Fruit fly (Drosophila melanogaster) whole organism, adult: ENCODE results near the gene piwi.
A peak's percentile ranks its signal among the peaks of the same experiment; 100 is the strongest.

Experiments
- CG11617 ChIP-seq: fragments of 200-800 bp; sonication (Bioruptor generic); optimal IDR thresholded peaks from 2 replicates; lab custom pipeline; 2017; ENCODE audit warnings: mild to moderate bottlenecking, missing biosample characterization, missing genetic modification reagents, missing genetic modification characterization
- CG12768 ChIP-seq: fragments of 200-800 bp; sonication (Bioruptor generic); optimal IDR thresholded peaks from 2 replicates; lab custom pipeline; 2017; ENCODE audit warnings: missing biosample characterization, missing genetic modification characterization, mild to moderate bottlenecking, moderate library complexity, missing genetic modification reagents
- CG14711 ChIP-seq: fragments of 200-800 bp; sonication (Bioruptor generic); optimal IDR thresholded peaks from 2 replicates; lab custom pipeline; 2018; ENCODE audit warnings: missing biosample characterization, mild to moderate bottlenecking, missing genetic modification characterization, moderate library complexity
- CG1620 ChIP-seq: fragments of 200-800 bp; sonication (Bioruptor generic); optimal IDR thresholded peaks from 2 replicates; lab custom pipeline; 2016; ENCODE audit warnings: missing biosample characterization, missing genetic modification characterization
- CG33017 ChIP-seq: fragments of 200-800 bp; sonication (Bioruptor generic); optimal IDR thresholded peaks from 2 replicates; lab custom pipeline; 2018; ENCODE audit warnings: missing biosample characterization, mild to moderate bottlenecking, missing genetic modification characterization, moderate library complexity
- CG5204 ChIP-seq: fragments of 200-800 bp; sonication (Bioruptor generic); optimal IDR thresholded peaks from 2 replicates; lab custom pipeline; 2016; ENCODE audit warnings: missing biosample characterization, missing genetic modification characterization
- CG7045 ChIP-seq: fragments of 200-800 bp; sonication (Bioruptor generic); optimal IDR thresholded peaks from 2 replicates; lab custom pipeline; 2017; ENCODE audit warnings: missing biosample characterization, mild to moderate bottlenecking, missing genetic modification characterization
- CG7101 ChIP-seq: fragments of 200-800 bp; sonication (Bioruptor generic); optimal IDR thresholded peaks from 2 replicates; lab custom pipeline; 2018; ENCODE audit warnings: missing biosample characterization, mild to moderate bottlenecking, missing genetic modification characterization, moderate library complexity
- Clk ChIP-seq: fragments of 200-800 bp; sonication (Bioruptor generic); optimal IDR thresholded peaks from 2 replicates; lab custom pipeline; 2017; ENCODE audit warnings: missing biosample characterization, missing genetic modification characterization
- Crg-1 ChIP-seq: fragments of 200-800 bp; sonication (Bioruptor generic); optimal IDR thresholded peaks from 2 replicates; lab custom pipeline; 2016; ENCODE audit warnings: missing biosample characterization, missing genetic modification characterization
- Hr96 ChIP-seq: fragments of 200-800 bp; sonication (Bioruptor generic); optimal IDR thresholded peaks from 2 replicates; lab custom pipeline; 2016; ENCODE audit warnings: missing biosample characterization, missing genetic modification characterization
- Mnt ChIP-seq: fragments of 200-800 bp; sonication (Bioruptor generic); optimal IDR thresholded peaks from 2 replicates; lab custom pipeline; 2016; ENCODE audit warnings: missing biosample characterization, mild to moderate bottlenecking, missing genetic modification characterization
- bab1 ChIP-seq: fragments of 200-800 bp; sonication (Bioruptor generic); optimal IDR thresholded peaks from 3 replicates; lab custom pipeline; 2019; ENCODE audit warnings: missing biosample characterization, mild to moderate bottlenecking, missing genetic modification characterization, moderate library complexity
- cic ChIP-seq: fragments of 200-800 bp; sonication (Bioruptor generic); optimal IDR thresholded peaks from 2 replicates; lab custom pipeline; 2017; ENCODE audit warnings: missing biosample characterization, mild to moderate bottlenecking, missing genetic modification characterization, moderate library complexity
- cnc ChIP-seq, 2 experiments: fragments of >200 bp; optimal IDR thresholded peaks; 2 replicates each; lab custom pipeline; 2017
- kay ChIP-seq: fragments of 200-800 bp; sonication (Bioruptor generic); peaks from one replicate; lab custom pipeline; 2016; ENCODE audit warnings: missing biosample characterization, missing genetic modification characterization, borderline replicate concordance
- ovo ChIP-seq: fragments of 200-800 bp; sonication (Bioruptor generic); optimal IDR thresholded peaks from 2 replicates; lab custom pipeline; 2016; ENCODE audit warnings: missing biosample characterization, missing genetic modification characterization
- pad ChIP-seq: fragments of 200-800 bp; sonication (Bioruptor generic); optimal IDR thresholded peaks from 3 replicates; lab custom pipeline; 2017; ENCODE audit warnings: missing biosample characterization, missing genetic modification characterization, mild to moderate bottlenecking, moderate library complexity, missing genetic modification reagents
- tj ChIP-seq: fragments of 200-800 bp; sonication (Bioruptor generic); optimal IDR thresholded peaks from 3 replicates; lab custom pipeline; 2017; ENCODE audit warnings: missing biosample characterization, mild to moderate bottlenecking, missing genetic modification characterization, moderate library complexity
- toe ChIP-seq: fragments of 200-800 bp; sonication (Bioruptor generic); optimal IDR thresholded peaks from 2 replicates; lab custom pipeline; 2016; ENCODE audit warnings: missing biosample characterization, missing genetic modification characterization

Gene piwi

DNA sequence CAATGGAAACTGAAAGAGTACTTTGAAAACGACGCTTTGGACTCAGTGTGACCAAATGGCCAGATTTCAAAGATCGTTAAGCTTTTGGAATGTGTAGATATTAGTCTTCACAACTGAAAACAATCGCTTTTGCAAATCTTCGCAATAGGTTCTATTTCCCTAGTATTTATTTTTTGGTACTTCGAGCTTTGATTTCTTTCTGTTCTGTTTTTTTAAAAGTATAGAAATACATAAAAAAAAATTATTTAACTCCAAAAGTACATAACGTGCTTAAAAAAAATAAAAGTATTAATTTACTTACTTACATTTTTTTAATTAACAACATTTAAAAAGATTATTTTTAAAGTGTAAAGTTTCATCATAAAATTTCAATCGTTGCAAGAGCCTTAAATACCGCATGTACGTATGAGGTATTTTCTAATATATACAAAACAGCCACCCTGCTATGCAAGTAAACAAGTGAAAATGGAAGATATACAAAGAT lies at the start of gene piwi, which contains the start of gene CG12253:
piwi (minus strand) TSS at position 51 of the 484 bp plus-strand sequence.
CG12253 (plus strand) TSS at position 437 of the 484 bp plus-strand sequence.
- TF ChIP-seq ovo (GFP tag; lab: Kevin White, UChicago) (no peak), CG5204 (GFP tag; lab: Kevin White, UChicago) (no peak), CG14711 (tag; lab: Kevin White, UChicago) (peak; percentile 39), CG1620 (GFP tag; lab: Kevin White, UChicago) (peak; percentile 17), cnc (optimal IDR thresholded peaks at IDR 0.05; lab: Kevin White, UChicago) (no peak), pad (GFP tag; lab: Kevin White, UChicago) (no peak), CG7101 (peak; percentile 79), CG12768 (GFP tag; lab: Kevin White, UChicago) (no peak), tj (GFP tag; lab: Kevin White, UChicago) (no peak), toe (peak; percentile 1), Hr96 (no peak), cic (GFP tag; lab: Kevin White, UChicago) (no peak), bab1 (GFP tag; lab: Kevin White, UChicago) (peak; percentile 71), CG33017 (tag; lab: Kevin White, UChicago) (peak; percentile 74), CG11617 (GFP tag; lab: Kevin White, UChicago) (peak; percentile 50), kay (GFP tag; lab: Kevin White, UChicago) (no peak), Clk (GFP tag; lab: Kevin White, UChicago) (no peak), Crg-1 (GFP tag; lab: Kevin White, UChicago) (no peak), Mnt (GFP tag; lab: Kevin White, UChicago) (no peak), CG7045 (no peak)

- TF ChIP-seq ovo (GFP tag; lab: Kevin White, UChicago) (no peak), CG33017 (tag; lab: Kevin White, UChicago) (no peak), CG7101 (no peak), CG7045 (no peak), cic (GFP tag; lab: Kevin White, UChicago) (no peak), pad (GFP tag; lab: Kevin White, UChicago) (no peak), tj (GFP tag; lab: Kevin White, UChicago) (no peak), Hr96 (no peak), CG1620 (GFP tag; lab: Kevin White, UChicago) (no peak), bab1 (GFP tag; lab: Kevin White, UChicago) (no peak), toe (no peak), CG14711 (tag; lab: Kevin White, UChicago) (no peak)
Measured at dm6 chr2L:11034495-11034894, 47.3 kb upstream of the piwi start, which contains the start of gene CG18666. Gene CG18666 (plus strand): TSS chr2L:11034795.

DNA sequence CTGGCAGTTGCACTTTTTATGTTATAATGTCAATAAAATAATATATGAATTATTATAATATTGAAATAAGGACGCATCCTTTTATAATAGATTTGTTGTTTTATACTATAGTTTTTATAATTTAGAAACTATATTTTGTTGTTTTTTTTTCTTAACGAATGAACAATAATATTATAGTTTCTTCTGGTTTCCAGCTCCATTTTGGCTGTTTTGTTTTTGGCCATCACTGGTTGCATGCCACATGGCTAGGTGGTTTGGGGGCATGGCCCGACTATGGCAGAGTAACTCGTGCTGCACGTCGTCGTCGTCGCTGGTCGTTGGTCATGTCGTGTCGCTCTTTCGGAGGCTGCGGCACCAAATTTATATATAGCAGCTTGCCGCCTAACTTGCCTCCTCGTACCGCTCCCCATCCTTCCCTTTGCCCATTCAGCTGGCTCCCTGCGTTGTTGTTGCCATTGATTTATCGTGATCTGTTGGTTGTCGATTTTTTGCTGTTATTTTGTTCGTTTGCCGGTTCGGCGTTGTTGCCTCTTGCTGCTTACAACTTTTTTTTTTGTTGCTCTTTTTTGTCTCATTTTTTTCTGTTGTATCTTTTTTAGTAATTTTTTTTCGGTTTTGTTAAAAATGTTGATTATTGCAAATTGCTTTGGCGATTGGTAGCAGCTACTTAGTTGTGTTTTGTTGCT lies 45.2 kb upstream of the piwi start:
- TF ChIP-seq kay (GFP tag; lab: Kevin White, UChicago) (no peak), toe (no peak), Crg-1 (GFP tag; lab: Kevin White, UChicago) (no peak), CG11617 (GFP tag; lab: Kevin White, UChicago) (no peak)

dm6 chr2L:11027825-11028496 lies 40.7 kb upstream of the piwi start:
- no peak for TF ChIP-seq tj (GFP tag; lab: Kevin White, UChicago)
- no peak for TF ChIP-seq Hr96
- no peak for TF ChIP-seq Clk (GFP tag; lab: Kevin White, UChicago)
- no peak for TF ChIP-seq bab1 (GFP tag; lab: Kevin White, UChicago)
- no peak for TF ChIP-seq Crg-1 (GFP tag; lab: Kevin White, UChicago)
- no peak for TF ChIP-seq ovo (GFP tag; lab: Kevin White, UChicago)
- TF ChIP-seq CG5204 (GFP tag; lab: Kevin White, UChicago): no peak

- TF ChIP-seq Clk (GFP tag; lab: Kevin White, UChicago): no peak
- no peak for TF ChIP-seq CG1620 (GFP tag; lab: Kevin White, UChicago)
- no peak for TF ChIP-seq CG14711 (tag; lab: Kevin White, UChicago)
- no peak for TF ChIP-seq CG33017 (tag; lab: Kevin White, UChicago)
- no peak for TF ChIP-seq Hr96
- no peak for TF ChIP-seq CG11617 (GFP tag; lab: Kevin White, UChicago)
- TF ChIP-seq Mnt (GFP tag; lab: Kevin White, UChicago): no peak
- TF ChIP-seq CG7101: no peak
- TF ChIP-seq CG7045: no peak
- TF ChIP-seq ovo (GFP tag; lab: Kevin White, UChicago): no peak
- TF ChIP-seq bab1 (GFP tag; lab: Kevin White, UChicago): no peak
- no peak for TF ChIP-seq CG5204 (GFP tag; lab: Kevin White, UChicago)
- TF ChIP-seq tj (GFP tag; lab: Kevin White, UChicago): no peak
- no peak for TF ChIP-seq pad (GFP tag; lab: Kevin White, UChicago)
- no peak for TF ChIP-seq kay (GFP tag; lab: Kevin White, UChicago)
- no peak for TF ChIP-seq cnc (optimal IDR thresholded peaks at IDR 0.05; lab: Kevin White, UChicago)
- TF ChIP-seq CG12768 (GFP tag; lab: Kevin White, UChicago): no peak
- TF ChIP-seq Crg-1 (GFP tag; lab: Kevin White, UChicago): no peak
Measured at dm6 chr2L:11027213-11027612, 40.0 kb upstream of the piwi start.
